Worm (Caenorhabditis elegans): ENCODE results near the gene F46C5.9.

The F46C5.9 gene

DNA sequence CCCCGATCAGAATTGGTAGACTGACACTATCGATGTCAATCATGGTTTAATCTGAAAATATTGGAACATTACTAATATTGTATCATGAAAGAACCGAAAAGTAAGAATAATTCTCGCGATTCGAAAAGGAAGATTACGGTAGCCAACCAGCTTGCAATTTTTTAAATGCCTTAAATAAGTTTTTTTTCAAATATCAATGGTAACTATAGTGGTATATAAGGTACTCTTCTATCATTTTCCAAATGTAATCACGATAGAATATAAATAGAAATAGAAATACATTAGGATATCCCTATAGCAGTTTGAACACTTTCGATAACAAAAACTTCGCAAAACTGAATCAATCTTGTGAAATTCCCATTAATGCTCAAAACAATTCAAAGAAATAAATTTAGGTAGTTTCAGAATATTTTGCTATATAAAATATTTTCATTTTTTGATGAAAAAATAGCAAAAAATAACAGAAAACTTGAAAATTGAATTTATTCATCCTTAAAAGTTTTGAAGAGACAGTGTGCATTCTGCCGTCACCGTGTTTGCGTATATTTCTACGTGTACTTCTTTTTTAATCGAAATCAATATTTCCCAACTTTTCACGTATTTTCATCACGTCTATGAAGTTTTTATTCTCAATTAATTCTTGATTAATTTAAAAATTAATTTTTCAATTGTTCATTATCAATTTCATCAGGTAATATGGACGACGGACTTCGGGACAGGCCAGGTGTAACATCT lies at the start of gene F46C5.9, which contains the start of gene rer-1:
Gene F46C5.9 (minus strand): TSS at position 51 of the 735 bp plus-strand sequence.
Gene rer-1 (plus strand): TSS at position 692 of the 735 bp plus-strand sequence.
- no peak for TF ChIP-seq ceh-28 (tag; optimal IDR thresholded peaks at IDR 0.05)
- TF ChIP-seq F10B5.3 (tag; optimal IDR thresholded peaks at IDR 0.05) = no peak
- TF ChIP-seq rbr-2 (tag; optimal IDR thresholded peaks at IDR 0.05) = peak; percentile 32
- TF ChIP-seq daf-16 (GFP tag; optimal IDR thresholded peaks at IDR 0.05) = no peak
- peak; percentile 30 for TF ChIP-seq daf-16 (tag; optimal IDR thresholded peaks at IDR 0.05)
- no peak for TF ChIP-seq jun-1 (tag; optimal IDR thresholded peaks at IDR 0.05)
- TF ChIP-seq mes-2 (tag; optimal IDR thresholded peaks at IDR 0.05; ENCODE audit: poor library complexity, severe bottlenecking) = peak; percentile 26
- no peak for TF ChIP-seq pqm-1 (tag; optimal IDR thresholded peaks at IDR 0.05)
- no peak for TF ChIP-seq ztf-7 (tag; optimal IDR thresholded peaks at IDR 0.05)
- TF ChIP-seq set-16 (GFP tag; IDR thresholded peaks at IDR 0.05) = no peak
- TF ChIP-seq ceh-44 (GFP tag; IDR thresholded peaks at IDR 0.05) = no peak
- TF ChIP-seq lin-38 (GFP tag; IDR thresholded peaks at IDR 0.05) = no peak
- no peak for TF ChIP-seq pha-4 (GFP tag; IDR thresholded peaks at IDR 0.05)
- TF ChIP-seq pha-4 (tag; optimal IDR thresholded peaks at IDR 0.05) = peak; percentile 75
- no peak for TF ChIP-seq daf-8 (GFP tag; IDR thresholded peaks at IDR 0.05)
- TF ChIP-seq aha-1 (tag) = peak; percentile 55
- TF ChIP-seq daf-19 (GFP tag; conservative IDR thresholded peaks at IDR 0.05) = no peak
- no peak for TF ChIP-seq unc-62 (GFP tag; optimal IDR thresholded peaks at IDR 0.05 in 1 of 2)
- no peak for TF ChIP-seq unc-62 (tag; optimal IDR thresholded peaks at IDR 0.05)
- peak; percentile 11 for TF ChIP-seq dve-1 (tag; optimal IDR thresholded peaks at IDR 0.05; ENCODE audit: insufficient read depth)
- TF ChIP-seq dmd-8 (GFP tag; IDR thresholded peaks at IDR 0.05) = no peak
- no peak for TF ChIP-seq unc-39 (tag; optimal IDR thresholded peaks at IDR 0.05)
- no peak for TF ChIP-seq lin-29 (GFP tag; IDR thresholded peaks at IDR 0.05)
- no peak for TF ChIP-seq Y48G9A.11 (GFP tag; IDR thresholded peaks at IDR 0.05)
- no peak for TF ChIP-seq Y75B8A.6 (GFP tag; IDR thresholded peaks at IDR 0.05)
- no peak for TF ChIP-seq cey-2 (tag; optimal IDR thresholded peaks at IDR 0.05; ENCODE audit: borderline replicate concordance, insufficient read depth)
- peak; percentile 7 for TF ChIP-seq nhr-28 (tag; optimal IDR thresholded peaks at IDR 0.05)
- no peak for TF ChIP-seq tra-1 (GFP tag; IDR thresholded peaks at IDR 0.05)
- peak; percentile 5 for TF ChIP-seq nhr-6 (tag; optimal IDR thresholded peaks at IDR 0.05)
- no peak for TF ChIP-seq tag-97 (GFP tag; IDR thresholded peaks at IDR 0.05)
- no peak for TF ChIP-seq nhr-42 (GFP tag; IDR thresholded peaks at IDR 0.05)
- TF ChIP-seq vab-7 (GFP tag; IDR thresholded peaks at IDR 0.05) = no peak
- TF ChIP-seq zfp-3 (GFP tag; conservative IDR thresholded peaks at IDR 0.05) = no peak
- TF ChIP-seq dpl-1 (GFP tag; optimal IDR thresholded peaks at IDR 0.05) = peak; percentile 27
- no peak for TF ChIP-seq ces-1 (GFP tag; optimal IDR thresholded peaks at IDR 0.05)
- peak in 1 of 2 experiments; percentile 75 for TF ChIP-seq lsy-2 (tag; optimal IDR thresholded peaks at IDR 0.05)
- peak in 1 of 2 experiments; percentile 7 for TF ChIP-seq hif-1 (tag; optimal IDR thresholded peaks at IDR 0.05)
- TF ChIP-seq T20F7.1 (GFP tag; optimal IDR thresholded peaks at IDR 0.05) = peak; percentile 33

DNA sequence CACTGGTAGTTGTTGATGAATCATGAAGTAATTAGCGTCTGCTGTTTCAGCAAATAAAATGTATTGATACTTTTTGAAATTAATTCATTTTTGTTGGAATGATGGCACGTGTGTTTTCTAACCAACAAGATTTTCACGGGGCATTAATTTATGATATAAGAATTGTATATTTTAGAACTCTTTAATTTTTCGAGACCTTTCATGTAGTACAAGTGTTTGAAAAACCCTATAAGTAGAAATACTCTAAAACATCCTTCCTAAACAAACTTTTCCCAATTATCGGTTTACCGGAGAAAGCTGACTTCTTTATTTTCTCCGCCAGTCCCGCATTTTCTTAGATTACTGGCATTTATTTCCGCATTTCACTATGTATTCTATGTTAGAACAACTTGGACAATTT lies 49.1 kb upstream of the F46C5.9 start, which contains the start of gene snb-6:
Gene snb-6 (minus strand): TSS at position 101 of the 400 bp plus-strand sequence.
- TF ChIP-seq unc-62 (GFP tag; optimal IDR thresholded peaks at IDR 0.05 in 1 of 2) (peak in 1 of 2 experiments; percentile 40), unc-62 (tag; optimal IDR thresholded peaks at IDR 0.05) (no peak), duxl-1 (tag; optimal IDR thresholded peaks at IDR 0.05; ENCODE audit: poor library complexity) (no peak), lin-13 (GFP tag; optimal IDR thresholded peaks at IDR 0.05) (no peak), ceh-62 (tag; optimal IDR thresholded peaks at IDR 0.05) (no peak)
